Worm (Caenorhabditis elegans): ENCODE results near the gene oac-49.

Gene oac-49

DNA sequence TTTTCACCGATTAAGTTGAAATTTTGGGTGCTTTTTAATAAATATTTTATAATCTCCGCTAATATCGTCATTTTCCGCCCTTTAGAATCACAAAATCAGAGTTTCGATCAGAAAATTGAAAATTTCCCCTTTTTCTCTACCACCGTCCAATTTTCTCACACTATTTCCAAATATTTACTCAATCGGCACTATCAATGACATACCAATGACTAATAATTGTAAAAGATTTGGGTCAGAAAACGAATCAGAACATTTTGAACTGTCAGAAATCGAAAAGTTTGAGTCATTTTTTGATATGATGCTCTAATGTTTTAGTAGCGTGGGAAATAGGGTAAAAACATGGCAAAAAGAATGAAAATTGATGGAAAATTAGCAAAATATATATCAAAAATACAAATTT lies 671 bp upstream of the oac-49 start, which contains the start of gene srr-2:
Gene srr-2, minus strand, starts transcription at position 73 of the 400 bp plus-strand sequence.
- TF ChIP-seq zfp-3 (GFP tag; conservative IDR thresholded peaks at IDR 0.05) = no peak
- peak; percentile 33 for TF ChIP-seq pqm-1 (tag; optimal IDR thresholded peaks at IDR 0.05)
- peak; percentile 44; the same call in 1 of the 2 replicates for TF ChIP-seq dmd-6 (GFP tag; IDR thresholded peaks at IDR 0.05)

DNA sequence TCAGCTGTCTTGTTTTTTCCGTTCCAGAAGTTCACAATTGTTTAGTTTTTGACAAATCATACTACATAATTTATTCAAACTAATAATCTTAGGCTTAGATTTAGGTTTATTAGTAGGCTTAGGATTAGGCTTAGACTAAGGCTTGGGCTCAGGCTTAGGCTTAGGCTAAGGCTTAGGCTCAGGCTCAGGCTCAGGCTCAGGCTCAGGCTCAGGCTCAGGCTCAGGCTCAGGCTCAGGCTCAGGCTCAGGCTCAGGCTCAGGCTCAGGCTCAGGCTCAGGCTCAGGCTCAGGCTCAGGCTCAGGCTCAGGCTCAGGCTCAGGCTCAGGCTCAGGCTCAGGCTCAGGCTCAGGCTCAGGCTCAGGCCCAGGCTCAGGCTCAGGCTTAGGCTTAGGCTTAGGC lies 11.2 kb downstream of the oac-49 start:
- peak; percentile 80 for TF ChIP-seq set-16 (GFP tag; IDR thresholded peaks at IDR 0.05)

ce11 chrV:19230413-19230812 lies 12.6 kb downstream of the oac-49 start, which contains the start of gene sqst-3:
Gene sqst-3, plus strand, starts transcription at chrV:19230782.
- no peak for TF ChIP-seq daf-16 (GFP tag; optimal IDR thresholded peaks at IDR 0.05)
- peak; percentile 82 for TF ChIP-seq daf-16 (tag; optimal IDR thresholded peaks at IDR 0.05)
- no peak for TF ChIP-seq mxl-2 (GFP tag; conservative IDR thresholded peaks at IDR 0.05)
- TF ChIP-seq nhr-28 (tag; optimal IDR thresholded peaks at IDR 0.05) = peak; percentile 27

DNA sequence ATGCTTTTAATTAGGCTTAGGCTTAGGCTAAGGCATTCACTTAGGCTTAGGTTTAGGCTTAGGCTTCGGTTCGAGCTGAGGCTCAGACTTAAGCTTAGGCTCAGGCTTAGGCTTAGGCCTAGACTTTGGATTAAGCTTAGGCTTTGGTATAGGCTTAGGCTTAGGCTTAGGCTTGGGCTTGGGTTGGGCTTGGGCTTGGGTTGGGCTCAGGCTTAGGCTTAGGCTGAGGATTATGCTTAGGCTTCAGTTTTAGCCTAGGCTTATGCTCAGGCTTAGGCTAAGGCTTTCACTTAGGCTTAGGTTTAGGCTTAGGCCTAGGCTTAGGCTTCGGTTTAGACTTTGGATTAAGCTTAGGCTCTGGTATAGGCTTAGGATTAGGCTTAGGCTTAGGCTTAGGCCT lies 13.4 kb downstream of the oac-49 start:
- TF ChIP-seq lin-1 (GFP tag; IDR thresholded peaks at IDR 0.05) = no peak
- peak; percentile 2 for TF ChIP-seq aha-1 (tag)
- no peak for TF ChIP-seq gei-8 (GFP tag; optimal IDR thresholded peaks at IDR 0.05)
- no peak for TF ChIP-seq nhr-6 (tag; optimal IDR thresholded peaks at IDR 0.05)

ce11 chrV:19233469-19233868 lies 15.7 kb downstream of the oac-49 start, which contains the start of gene fbxb-116:
Gene fbxb-116, plus strand, starts transcription at chrV:19233769.
- TF ChIP-seq fkh-10 (GFP tag; optimal IDR thresholded peaks at IDR 0.05) (no peak), dmd-9 (GFP tag; IDR thresholded peaks at IDR 0.05) (no peak), mes-2 (tag; optimal IDR thresholded peaks at IDR 0.05; ENCODE audit: poor library complexity, severe bottlenecking) (no peak), sdz-12 (GFP tag; optimal IDR thresholded peaks at IDR 0.05) (no peak), Y105C5A.15 (GFP tag; IDR thresholded peaks at IDR 0.05) (no peak), F37D6.2 (tag; optimal IDR thresholded peaks at IDR 0.05) (no peak), egl-43 (GFP tag; IDR thresholded peaks at IDR 0.05) (no peak), mdl-1 (tag; optimal IDR thresholded peaks at IDR 0.05) (no peak), php-3 (GFP tag; IDR thresholded peaks at IDR 0.05) (no peak)

DNA sequence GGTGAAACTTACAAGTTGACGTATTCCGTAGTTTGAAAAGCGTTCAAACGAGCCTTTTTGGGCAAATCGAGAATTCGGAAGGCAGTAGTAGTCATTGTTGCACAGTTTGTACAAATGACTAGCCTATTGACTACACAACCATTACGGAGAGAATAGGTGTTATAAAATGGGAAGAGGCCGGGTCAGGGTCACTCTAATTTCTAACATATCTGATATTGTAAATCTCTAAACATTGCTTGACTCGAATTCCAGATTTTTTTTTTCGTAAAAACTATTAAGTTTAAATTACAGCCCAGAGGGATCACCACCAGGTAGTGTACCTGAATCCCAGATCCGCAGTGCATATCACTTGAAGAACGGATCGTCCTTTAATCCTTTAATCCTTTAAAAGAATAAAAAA lies 19.4 kb downstream of the oac-49 start, which contains the start of gene fbxb-2:
Gene fbxb-2, minus strand, starts transcription at position 101 of the 400 bp plus-strand sequence.
- TF ChIP-seq egl-27 (tag; optimal IDR thresholded peaks at IDR 0.05) (no peak), saeg-2 (GFP tag; IDR thresholded peaks at IDR 0.05) (no peak), dmd-8 (GFP tag; IDR thresholded peaks at IDR 0.05) (no peak), nhr-102 (tag; optimal IDR thresholded peaks at IDR 0.05) (no peak), daf-12 (tag; optimal IDR thresholded peaks at IDR 0.05) (no peak), dve-1 (tag; optimal IDR thresholded peaks at IDR 0.05; ENCODE audit: insufficient read depth) (no peak), ZK337.2 (GFP tag; IDR thresholded peaks at IDR 0.05) (no peak), dpl-1 (GFP tag; optimal IDR thresholded peaks at IDR 0.05) (no peak), mep-1 (tag; optimal IDR thresholded peaks at IDR 0.05) (no peak), nhr-42 (GFP tag; IDR thresholded peaks at IDR 0.05) (no peak), dmd-9 (GFP tag; IDR thresholded peaks at IDR 0.05) (no peak)

ce11 chrV:19240129-19240528 lies 22.4 kb downstream of the oac-49 start, which contains the start of the genes fbxb-115 and fbxb-1:
Gene fbxb-115, minus strand, starts transcription at chrV:19240229.
Gene fbxb-1, plus strand, starts transcription at chrV:19240354.
- TF ChIP-seq nhr-41 (GFP tag; IDR thresholded peaks at IDR 0.05) (no peak), rbr-2 (tag; optimal IDR thresholded peaks at IDR 0.05) (no peak), zag-1 (tag; optimal IDR thresholded peaks at IDR 0.05) (no peak), ceh-44 (GFP tag; IDR thresholded peaks at IDR 0.05) (no peak), arid-1 (GFP tag; conservative IDR thresholded peaks at IDR 0.05) (no peak), lsy-2 (tag; optimal IDR thresholded peaks at IDR 0.05) (no peak), Y75B8A.6 (GFP tag; IDR thresholded peaks at IDR 0.05) (no peak)
